Worm (Caenorhabditis elegans) whole organism, L2 larva: ENCODE data around the gene dgn-1.
A peak's percentile ranks its signal among the peaks of the same experiment; 100 is the strongest.

Experiments used
- C34F6.9 ChIP-seq: fragments of 150-350 bp; optimal IDR thresholded peaks from 2 replicates; lab custom pipeline; 2014; ENCODE audit warnings: missing biosample characterization, missing genetic modification characterization
- F13H6.1 ChIP-seq: sonication (generic microtip); optimal IDR thresholded peaks from 2 replicates; lab custom pipeline; 2016; ENCODE audit warnings: missing genetic modification characterization, missing compliant biosample characterization
- R02D3.7 ChIP-seq: fragments of 150-350 bp; optimal IDR thresholded peaks from 2 replicates; lab custom pipeline; 2014; ENCODE audit warnings: missing biosample characterization, missing genetic modification characterization
- Y55F3AM.14 ChIP-seq: fragments of 200-800 bp; sonication (Bioruptor generic); optimal IDR thresholded peaks from 2 replicates; lab custom pipeline; 2018; ENCODE audit warnings: mild to moderate bottlenecking, missing genetic modification characterization, missing compliant biosample characterization
- ZK546.5 ChIP-seq: sonication (generic microtip); optimal IDR thresholded peaks from 2 replicates; lab custom pipeline; 2017; ENCODE audit warnings: missing biosample characterization, missing genetic modification characterization
- alr-1 ChIP-seq: fragments of 150-350 bp; optimal IDR thresholded peaks from 2 replicates; lab custom pipeline; 2014; ENCODE audit warnings: missing biosample characterization, missing genetic modification characterization
- aly-2 ChIP-seq: fragments of 150-350 bp; optimal IDR thresholded peaks from 2 replicates; lab custom pipeline; 2014; ENCODE audit warnings: missing biosample characterization, missing genetic modification characterization
- ama-1 ChIP-seq: fragments of 150-350 bp; optimal IDR thresholded peaks from 2 replicates; lab custom pipeline; 2018; ENCODE audit warnings: inconsistent platforms
- blmp-1 ChIP-seq: sonication (generic microtip); optimal IDR thresholded peaks from 2 replicates; lab custom pipeline; 2017; ENCODE audit warnings: missing genetic modification characterization, mild to moderate bottlenecking, missing compliant biosample characterization, antibody characterized with exemption, moderate library complexity; ENCODE audit not compliant: insufficient read depth
- ceh-16 ChIP-seq: fragments of 150-350 bp; optimal IDR thresholded peaks from 2 replicates; lab custom pipeline; 2014; ENCODE audit warnings: missing biosample characterization, missing genetic modification characterization
- ceh-82 ChIP-seq: fragments of 150-350 bp; optimal IDR thresholded peaks from 2 replicates; lab custom pipeline; 2014; ENCODE audit warnings: missing biosample characterization, missing genetic modification characterization
- crh-2 ChIP-seq: sonication (generic microtip); optimal IDR thresholded peaks from 2 replicates; lab custom pipeline; 2017; ENCODE audit warnings: missing biosample characterization, missing genetic modification characterization
- dmd-4 ChIP-seq: sonication (generic microtip); optimal IDR thresholded peaks from 2 replicates; lab custom pipeline; 2017; ENCODE audit warnings: missing biosample characterization, missing genetic modification characterization
- egl-27 ChIP-seq: sonication (generic microtip); optimal IDR thresholded peaks from 3 replicates; lab custom pipeline; 2017; ENCODE audit warnings: missing biosample characterization, missing genetic modification reagents, missing genetic modification characterization
- elt-1 ChIP-seq: fragments of 150-350 bp; optimal IDR thresholded peaks from 2 replicates; lab custom pipeline; 2014; ENCODE audit warnings: missing biosample characterization, missing genetic modification characterization
- elt-3 ChIP-seq: sonication (generic microtip); optimal IDR thresholded peaks from 2 replicates; lab custom pipeline; 2017; ENCODE audit warnings: missing biosample characterization, missing genetic modification characterization
- fos-1 ChIP-seq: fragments of 150-350 bp; optimal IDR thresholded peaks from 2 replicates; lab custom pipeline; 2014; ENCODE audit warnings: missing biosample characterization, missing genetic modification characterization
- gmeb-1 ChIP-seq: fragments of 150-350 bp; optimal IDR thresholded peaks from 2 replicates; lab custom pipeline; 2014; ENCODE audit warnings: missing biosample characterization, missing genetic modification characterization
- lin-11 ChIP-seq: fragments of 150-350 bp; sonication (generic microtip); optimal IDR thresholded peaks from 2 replicates; lab custom pipeline; 2014; ENCODE audit warnings: missing biosample characterization, missing genetic modification characterization, inconsistent platforms, mixed read lengths
- lin-13 ChIP-seq: fragments of 150-350 bp; optimal IDR thresholded peaks from 2 replicates; lab custom pipeline; 2014; ENCODE audit warnings: missing biosample characterization, missing genetic modification reagents, missing genetic modification characterization
- lin-39 ChIP-seq: fragments of 150-350 bp; optimal IDR thresholded peaks from 2 replicates; lab custom pipeline; 2014; ENCODE audit warnings: missing biosample characterization, missing genetic modification reagents, missing genetic modification characterization
- lsy-2 ChIP-seq, 2 experiments: fragments of 150-350 bp in 1 of 2; sonication (generic microtip) in 1 of 2; optimal IDR thresholded peaks; 2 replicates each; lab custom pipeline; 2014 to 2017; ENCODE audit warnings: missing biosample characterization in 2 of 2, missing genetic modification characterization in 2 of 2
- mab-5 ChIP-seq: fragments of 150-350 bp; optimal IDR thresholded peaks from 2 replicates; lab custom pipeline; 2014; ENCODE audit warnings: missing biosample characterization, missing genetic modification characterization
- mbf-1 ChIP-seq: sonication (generic microtip); optimal IDR thresholded peaks from 2 replicates; lab custom pipeline; 2017; ENCODE audit warnings: missing biosample characterization, missing genetic modification characterization
- mdl-1 ChIP-seq, 2 experiments: fragments of 150-350 bp in 1 of 2; sonication (generic microtip) in 1 of 2; optimal IDR thresholded peaks; 2 replicates each; lab custom pipeline; 2017; ENCODE audit warnings: missing biosample characterization in 2 of 2, missing genetic modification characterization in 2 of 2
- nhr-10 ChIP-seq: sonication (generic microtip); optimal IDR thresholded peaks from 2 replicates; lab custom pipeline; 2017; ENCODE audit warnings: missing biosample characterization, missing genetic modification characterization
- nhr-11 ChIP-seq: fragments of 150-350 bp; optimal IDR thresholded peaks from 2 replicates; lab custom pipeline; 2014; ENCODE audit warnings: missing biosample characterization, missing genetic modification characterization
- nhr-12 ChIP-seq: fragments of 150-350 bp; optimal IDR thresholded peaks from 2 replicates; lab custom pipeline; 2014; ENCODE audit warnings: missing biosample characterization, missing genetic modification characterization
- nhr-129 ChIP-seq: fragments of 150-350 bp; optimal IDR thresholded peaks from 2 replicates; lab custom pipeline; 2014; ENCODE audit warnings: missing biosample characterization, missing genetic modification characterization
- nhr-21 ChIP-seq: fragments of 150-350 bp; optimal IDR thresholded peaks from 2 replicates; lab custom pipeline; 2014; ENCODE audit warnings: missing biosample characterization, missing genetic modification characterization
- nhr-23 ChIP-seq: fragments of 150-350 bp; optimal IDR thresholded peaks from 2 replicates; lab custom pipeline; 2014; ENCODE audit warnings: missing biosample characterization, missing genetic modification reagents, missing genetic modification characterization
- nhr-237 ChIP-seq: fragments of 150-350 bp; optimal IDR thresholded peaks from 2 replicates; lab custom pipeline; 2014; ENCODE audit warnings: missing biosample characterization, missing genetic modification characterization
- nhr-25 ChIP-seq: fragments of 150-350 bp; sonication (generic microtip); optimal IDR thresholded peaks from 3 replicates; lab custom pipeline; 2014; ENCODE audit warnings: missing biosample characterization, missing genetic modification characterization
- nhr-6 ChIP-seq: fragments of 150-350 bp; optimal IDR thresholded peaks from 2 replicates; lab custom pipeline; 2014; ENCODE audit warnings: missing biosample characterization, missing genetic modification characterization
- nhr-77 ChIP-seq: fragments of 150-350 bp; optimal IDR thresholded peaks from 2 replicates; lab custom pipeline; 2014; ENCODE audit warnings: missing biosample characterization, missing genetic modification characterization
- peb-1 ChIP-seq: fragments of 150-350 bp; optimal IDR thresholded peaks from 2 replicates; lab custom pipeline; 2014; ENCODE audit warnings: missing biosample characterization, missing genetic modification characterization
- sem-4 ChIP-seq: fragments of 150-350 bp; optimal IDR thresholded peaks from 2 replicates; lab custom pipeline; 2014; ENCODE audit warnings: missing biosample characterization, missing genetic modification reagents, missing genetic modification characterization
- skn-1 ChIP-seq: sonication (generic microtip); optimal IDR thresholded peaks from 2 replicates; lab custom pipeline; 2017; ENCODE audit warnings: missing biosample characterization, missing genetic modification characterization
- sma-3 ChIP-seq: sonication (generic microtip); optimal IDR thresholded peaks from 2 replicates; lab custom pipeline; 2016; ENCODE audit warnings: missing genetic modification reagents, missing genetic modification characterization, missing compliant biosample characterization
- sma-9 ChIP-seq, 2 experiments: fragments of 150-350 bp in 1 of 2; sonication (generic microtip) in 1 of 2; optimal IDR thresholded peaks; 2 replicates each; lab custom pipeline; 2014 to 2016; ENCODE audit warnings: missing genetic modification characterization in 2 of 2, mild to moderate bottlenecking in 1 of 2, missing biosample characterization in 1 of 2, missing compliant biosample characterization in 1 of 2, missing genetic modification reagents in 1 of 2, moderate library complexity in 1 of 2
- snpc-4 ChIP-seq: fragments of 150-350 bp; optimal IDR thresholded peaks from 2 replicates; lab custom pipeline; 2014; ENCODE audit warnings: missing biosample characterization, missing genetic modification characterization
- unc-39 ChIP-seq: fragments of 150-350 bp; optimal IDR thresholded peaks from 2 replicates; lab custom pipeline; 2014; ENCODE audit warnings: missing biosample characterization, missing genetic modification characterization
- unc-55 ChIP-seq: fragments of 150-350 bp; sonication (generic microtip); optimal IDR thresholded peaks from 3 replicates; lab custom pipeline; 2014; ENCODE audit warnings: missing biosample characterization, missing genetic modification reagents, missing genetic modification characterization
- unc-62 ChIP-seq: fragments of 150-350 bp; optimal IDR thresholded peaks from 2 replicates; lab custom pipeline; 2014; ENCODE audit warnings: missing biosample characterization, missing genetic modification reagents, missing genetic modification characterization
- zag-1 ChIP-seq: fragments of 150-350 bp; optimal IDR thresholded peaks from 2 replicates; lab custom pipeline; 2014; ENCODE audit warnings: missing biosample characterization, missing genetic modification characterization
- ztf-1 ChIP-seq: fragments of 200-800 bp; sonication (Bioruptor generic); conservative IDR thresholded peaks from 2 replicates; pipeline ENCODE4 v1.3.6; 2022; ENCODE audit warnings: missing genetic modification characterization, missing compliant biosample characterization
- ztf-11 ChIP-seq: sonication (generic microtip); optimal IDR thresholded peaks from 2 replicates; lab custom pipeline; 2017; ENCODE audit warnings: missing biosample characterization, missing genetic modification characterization
- ztf-4 ChIP-seq: fragments of 150-350 bp; optimal IDR thresholded peaks from 2 replicates; lab custom pipeline; 2014; ENCODE audit warnings: missing biosample characterization, missing genetic modification characterization

Gene dgn-1

ce11 chrX:10965508-10965907, 36.7 kb upstream of the dgn-1 start:
- TF ChIP-seq nhr-77 (tag; lab: Kevin White, UChicago) (no peak), nhr-11 (no peak), unc-62 (GFP tag; lab: Kevin White, UChicago) (no peak), aly-2 (tag; lab: Kevin White, UChicago) (no peak), skn-1 (tag; lab: Kevin White, UChicago) (no peak), sem-4 (no peak), lin-13 (GFP tag; lab: Kevin White, UChicago) (no peak)

DNA sequence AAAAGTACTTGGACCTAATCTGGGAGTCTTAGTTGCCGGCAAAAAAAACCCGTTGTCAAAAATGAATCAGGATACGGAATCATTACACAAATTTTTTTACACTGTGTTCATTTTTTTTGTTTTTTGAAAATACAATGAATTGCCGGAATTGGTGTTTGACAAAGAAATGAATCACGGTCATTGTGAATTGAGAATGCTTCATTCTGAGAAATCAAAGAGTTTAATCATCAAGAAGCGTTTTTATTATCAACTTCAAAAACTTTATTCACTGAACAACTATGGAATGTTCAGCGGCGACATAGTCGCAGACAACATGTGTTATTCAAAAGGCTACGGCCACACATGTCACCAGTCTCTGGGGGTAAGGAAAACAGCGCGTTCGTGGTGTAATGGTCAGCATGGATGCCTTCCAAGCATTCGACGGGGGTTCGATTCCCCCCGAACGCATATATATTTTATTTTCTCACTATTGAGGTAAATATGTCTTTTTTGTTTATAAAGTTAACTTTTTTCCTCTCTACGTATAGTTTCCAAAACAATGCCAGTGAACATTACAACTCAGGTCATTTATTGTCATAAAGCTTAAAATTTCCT, 34.8 kb upstream of the dgn-1 start, which contains the start of gene nas-10:
Gene nas-10 (minus strand): TSS at position 51 of the 594 bp plus-strand sequence.
- TF ChIP-seq mbf-1 (no peak), gmeb-1 (tag; lab: Kevin White, UChicago) (no peak), Y55F3AM.14 (GFP tag; lab: Kevin White, UChicago) (peak; percentile 56), R02D3.7 (tag; lab: Kevin White, UChicago) (no peak), lin-39 (tag; lab: Kevin White, UChicago) (no peak), C34F6.9 (tag; lab: Kevin White, UChicago) (no peak), nhr-10 (tag; lab: Kevin White, UChicago) (no peak), elt-3 (tag; lab: Kevin White, UChicago) (no peak), unc-55 (GFP tag; lab: Kevin White, UChicago) (peak; percentile 29), nhr-237 (no peak), mdl-1 (tag; optimal IDR thresholded peaks at IDR 0.05; lab: Kevin White, UChicago) (peak in 1 of 2 experiments; percentile 4), nhr-12 (tag; lab: Kevin White, UChicago) (no peak), sem-4 (no peak), peb-1 (no peak), ceh-82 (tag; lab: Kevin White, UChicago) (no peak), aly-2 (tag; lab: Kevin White, UChicago) (no peak), egl-27 (no peak), crh-2 (peak; percentile 66), nhr-23 (tag; lab: Kevin White, UChicago) (no peak), nhr-21 (tag; lab: Kevin White, UChicago) (peak; percentile 59), nhr-25 (tag; lab: Kevin White, UChicago) (no peak), sma-9 (GFP tag; optimal IDR thresholded peaks at IDR 0.05; lab: Kevin White, UChicago) (peak; percentile 75), sma-9 (tag; optimal IDR thresholded peaks at IDR 0.05; lab: Kevin White, UChicago) (no peak), nhr-11 (no peak), nhr-129 (tag; lab: Kevin White, UChicago) (peak; percentile 67), skn-1 (tag; lab: Kevin White, UChicago) (peak; percentile 8), snpc-4 (tag; lab: Kevin White, UChicago) (no peak), fos-1 (tag; lab: Kevin White, UChicago) (peak; percentile 46), ztf-11 (tag; lab: Kevin White, UChicago) (no peak), nhr-6 (no peak), unc-62 (GFP tag; lab: Kevin White, UChicago) (no peak), lsy-2 (tag; optimal IDR thresholded peaks at IDR 0.05; lab: Kevin White, UChicago) (peak in 1 of 2 experiments; percentile 19), ztf-4 (no peak), nhr-77 (tag; lab: Kevin White, UChicago) (no peak), ZK546.5 (tag; lab: Kevin White, UChicago) (no peak), mab-5 (tag; lab: Kevin White, UChicago) (no peak), alr-1 (no peak), dmd-4 (no peak), blmp-1 (tag; lab: Kevin White, UChicago) (peak; percentile 1), ztf-1 (GFP tag; lab: Robert Waterston, UW) (no peak), ama-1 (lab: Kevin White, UChicago) (no peak), F13H6.1 (peak; percentile 61), sma-3 (peak; percentile 67), lin-11 (tag; lab: Kevin White, UChicago) (no peak), zag-1 (tag; lab: Kevin White, UChicago) (peak; percentile 19), elt-1 (no peak), lin-13 (GFP tag; lab: Kevin White, UChicago) (peak; percentile 39), ceh-16 (no peak), unc-39 (tag; lab: Kevin White, UChicago) (no peak)
